Worm (Caenorhabditis elegans): Measurements from ENCODE around the gene R11G1.1.

Gene R11G1.1

DNA sequence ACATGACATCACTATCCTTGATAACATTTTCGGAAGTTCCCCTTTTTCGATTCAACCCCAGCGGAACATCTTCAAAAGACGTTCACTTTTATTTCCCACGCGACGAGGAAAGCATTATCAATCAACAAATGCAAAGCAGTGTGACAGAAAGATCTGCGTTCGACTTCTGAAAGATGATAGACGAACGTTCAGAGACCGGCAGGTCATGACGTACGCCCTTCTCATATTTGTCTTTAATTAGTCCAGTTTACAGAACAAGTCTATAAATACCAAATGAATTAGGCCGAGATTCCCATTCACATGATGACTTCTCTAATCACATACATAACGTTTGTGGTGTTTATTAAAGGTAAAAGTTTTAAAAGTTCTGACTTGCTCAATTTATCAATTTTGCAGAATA is 4.7 kb upstream of the R11G1.1 start, which contains the start of gene R11G1.11:
Gene R11G1.11 (plus strand): TSS at position 301 of the 400 bp plus-strand sequence.
- no peak for TF ChIP-seq egrh-3 (GFP tag; IDR thresholded peaks at IDR 0.05)
- TF ChIP-seq Y53G8AR.9 (GFP tag; conservative IDR thresholded peaks at IDR 0.05): no peak
- no peak for TF ChIP-seq nhr-27 (tag; optimal IDR thresholded peaks at IDR 0.05)
- no peak for TF ChIP-seq ets-4 (GFP tag; optimal IDR thresholded peaks at IDR 0.05)
- no peak for TF ChIP-seq ceh-40 (GFP tag; IDR thresholded peaks at IDR 0.05)
- no peak for TF ChIP-seq ztf-22 (GFP tag; optimal IDR thresholded peaks at IDR 0.05)
- TF ChIP-seq B0019.2 (GFP tag; conservative IDR thresholded peaks at IDR 0.05): no peak
- TF ChIP-seq zfh-2 (GFP tag; conservative IDR thresholded peaks at IDR 0.05): no peak
- TF ChIP-seq let-607 (tag; optimal IDR thresholded peaks at IDR 0.05): no peak
- no peak for TF ChIP-seq madf-3 (GFP tag; IDR thresholded peaks at IDR 0.05)
- no peak for TF ChIP-seq Y56A3A.18 (GFP tag; IDR thresholded peaks at IDR 0.05)
- no peak for TF ChIP-seq somi-1 (GFP tag; optimal IDR thresholded peaks at IDR 0.05)
- no peak for TF ChIP-seq nfyb-1 (GFP tag; IDR thresholded peaks at IDR 0.05)

DNA sequence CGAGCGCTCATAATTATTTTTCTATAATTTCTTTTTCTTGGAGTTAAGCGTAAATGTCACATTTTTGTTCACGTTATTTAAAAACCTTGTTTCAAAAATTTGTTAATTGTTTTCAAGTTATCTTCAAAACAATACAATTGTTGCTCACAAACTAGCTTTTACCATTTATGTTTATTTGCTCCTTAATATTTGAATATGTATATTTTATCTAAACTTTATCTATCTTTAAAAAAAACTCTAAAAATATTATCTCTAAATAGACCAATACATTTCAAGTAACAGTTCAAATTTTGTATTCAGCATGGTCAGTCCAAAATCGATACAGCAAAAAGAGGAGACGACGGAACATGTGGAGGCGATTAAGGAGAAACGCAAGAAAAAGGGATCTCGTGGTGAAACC is 3.3 kb upstream of the R11G1.1 start, which contains the start of gene R11G1.7:
Gene R11G1.7 (plus strand): TSS at position 301 of the 400 bp plus-strand sequence.
- no peak for TF ChIP-seq nfya-2 (GFP tag; IDR thresholded peaks at IDR 0.05)
- TF ChIP-seq egrh-3 (GFP tag; IDR thresholded peaks at IDR 0.05): no peak
- TF ChIP-seq C06A6.2 (GFP tag; conservative IDR thresholded peaks at IDR 0.05): no peak
- no peak for TF ChIP-seq mes-4 (tag; optimal IDR thresholded peaks at IDR 0.05)
- TF ChIP-seq ZK185.1 (tag; optimal IDR thresholded peaks at IDR 0.05; ENCODE audit: poor library complexity, severe bottlenecking): no peak
- no peak for TF ChIP-seq F57C9.4 (tag; optimal IDR thresholded peaks at IDR 0.05)

DNA sequence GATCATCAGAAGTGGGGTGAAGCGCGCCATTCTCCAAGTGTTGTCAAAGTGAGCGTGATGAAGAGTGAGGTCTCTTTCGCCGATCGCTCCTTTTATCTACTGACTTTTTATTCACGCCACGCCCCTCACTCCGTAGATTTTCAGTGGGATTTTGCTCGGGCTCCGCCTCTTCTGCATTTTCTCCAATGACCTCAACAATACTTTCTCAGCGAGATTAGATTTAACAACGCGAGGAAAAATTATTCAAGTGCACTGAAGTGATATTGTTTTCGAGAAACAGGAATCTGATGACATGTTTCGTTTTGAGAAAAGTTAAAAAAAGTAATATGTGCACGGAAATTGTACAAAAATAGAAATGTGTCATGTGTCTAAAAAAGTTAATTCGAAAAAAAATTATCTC is 9.6 kb downstream of the R11G1.1 start, which contains the start of gene snet-1:
Gene snet-1 (minus strand): TSS at position 101 of the 400 bp plus-strand sequence.
- no peak for TF ChIP-seq C17E4.6 (GFP tag; IDR thresholded peaks at IDR 0.05)
- TF ChIP-seq dpl-1 (GFP tag; optimal IDR thresholded peaks at IDR 0.05): no peak
- TF ChIP-seq ceh-91 (GFP tag; IDR thresholded peaks at IDR 0.05): no peak
- no peak for TF ChIP-seq ccch-3 (GFP tag; optimal IDR thresholded peaks at IDR 0.05)
- no peak for TF ChIP-seq hmg-1.2 (GFP tag; IDR thresholded peaks at IDR 0.05)
- TF ChIP-seq lag-1 (GFP tag; IDR thresholded peaks at IDR 0.05): no peak
- no peak for TF ChIP-seq hsf-1 (GFP tag; IDR thresholded peaks at IDR 0.05)
- TF ChIP-seq nhr-179 (tag; optimal IDR thresholded peaks at IDR 0.05): no peak
- no peak for TF ChIP-seq T07F8.4 (tag; optimal IDR thresholded peaks at IDR 0.05)
- no peak for TF ChIP-seq ceh-40 (GFP tag; IDR thresholded peaks at IDR 0.05)
- no peak for TF ChIP-seq F37B4.10 (GFP tag; IDR thresholded peaks at IDR 0.05)
- TF ChIP-seq hlh-12 (tag; optimal IDR thresholded peaks at IDR 0.05): no peak
- no peak for TF ChIP-seq ekl-4 (GFP tag; IDR thresholded peaks at IDR 0.05)
- TF ChIP-seq madf-8 (GFP tag; conservative IDR thresholded peaks at IDR 0.05): no peak
- no peak for TF ChIP-seq ztf-22 (GFP tag; optimal IDR thresholded peaks at IDR 0.05)

DNA sequence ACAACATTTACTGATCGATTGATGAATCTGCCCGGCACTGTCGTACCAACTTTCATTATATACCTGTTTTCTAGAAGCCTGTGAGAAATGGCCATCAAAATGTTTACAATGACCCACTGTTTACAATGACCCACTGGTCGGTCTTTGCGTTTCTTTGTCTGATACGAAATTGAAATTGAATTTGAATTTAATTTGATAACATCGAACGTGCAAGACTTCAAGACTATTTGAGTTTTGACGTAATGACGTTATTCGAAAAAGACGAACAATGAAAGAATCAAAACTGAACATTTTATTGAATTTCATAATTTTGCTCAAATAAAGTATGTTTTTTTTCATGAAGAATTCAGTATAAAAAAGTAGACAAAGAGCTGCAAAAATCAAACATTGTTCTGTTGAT is 12.7 kb downstream of the R11G1.1 start, which contains the start of gene C02F12.5:
Gene C02F12.5 (minus strand): TSS at position 101 of the 400 bp plus-strand sequence.
- TF ChIP-seq mel-28 (tag; optimal IDR thresholded peaks at IDR 0.05; ENCODE audit: borderline replicate concordance) (no peak), atf-7 (tag; optimal IDR thresholded peaks at IDR 0.05) (no peak), Y79H2A.3 (GFP tag; conservative IDR thresholded peaks at IDR 0.05) (no peak), fkh-3 (tag; optimal IDR thresholded peaks at IDR 0.05) (no peak), tbx-9 (tag; optimal IDR thresholded peaks at IDR 0.05; ENCODE audit: borderline replicate concordance) (no peak), athp-1 (tag; optimal IDR thresholded peaks at IDR 0.05) (no peak), ceh-40 (GFP tag; IDR thresholded peaks at IDR 0.05) (no peak), ceh-91 (GFP tag; IDR thresholded peaks at IDR 0.05) (no peak), lin-26 (GFP tag; IDR thresholded peaks at IDR 0.05) (no peak), chd-7 (tag; optimal IDR thresholded peaks at IDR 0.05) (no peak), attf-3 (GFP tag; conservative IDR thresholded peaks at IDR 0.05) (no peak), hlh-12 (tag; optimal IDR thresholded peaks at IDR 0.05) (no peak), repo-1 (tag; optimal IDR thresholded peaks at IDR 0.05) (no peak), bed-1 (GFP tag; IDR thresholded peaks at IDR 0.05) (no peak), nhr-90 (tag; optimal IDR thresholded peaks at IDR 0.05) (no peak), Y67H2A.10 (GFP tag; conservative IDR thresholded peaks at IDR 0.05) (no peak), ztf-22 (GFP tag; optimal IDR thresholded peaks at IDR 0.05) (no peak), xnd-1 (tag; optimal IDR thresholded peaks at IDR 0.05) (no peak)
